Worm (Caenorhabditis elegans) whole organism, young adult: Measurements from ENCODE around the gene C14B4.2.
A peak's percentile ranks its signal among the peaks of the same experiment; 100 is the strongest.

Source experiments
- B0261.1 ChIP-seq: sonication (generic microtip); optimal IDR thresholded peaks from 2 replicates; lab custom pipeline; 2016; ENCODE audit warnings: mild to moderate bottlenecking, missing genetic modification characterization, moderate library complexity, missing compliant biosample characterization
- B0336.3 ChIP-seq: fragments of 200-800 bp; sonication (Bioruptor generic); IDR thresholded peaks from 2 replicates; pipeline ENCODE4 v1.3.6; 2022; ENCODE audit warnings: missing genetic modification characterization, missing compliant biosample characterization
- F10E7.11 ChIP-seq: sonication (generic microtip); optimal IDR thresholded peaks from 2 replicates; lab custom pipeline; 2017; ENCODE audit warnings: mild to moderate bottlenecking, missing genetic modification characterization, moderate library complexity, missing compliant biosample characterization
- F33H1.4 ChIP-seq: fragments of 200-800 bp; sonication (Bioruptor generic); IDR thresholded peaks from 2 replicates; pipeline ENCODE4 v1.3.6; 2022; ENCODE audit warnings: missing genetic modification reagents, missing genetic modification characterization, missing compliant biosample characterization
- F52B5.7 ChIP-seq: sonication (generic microtip); optimal IDR thresholded peaks from 2 replicates; lab custom pipeline; 2016; ENCODE audit warnings: mild to moderate bottlenecking, missing genetic modification characterization, missing compliant biosample characterization
- ZK185.1 ChIP-seq: sonication (generic microtip); optimal IDR thresholded peaks from 2 replicates; lab custom pipeline; 2016; ENCODE audit warnings: mild to moderate bottlenecking, missing genetic modification characterization, missing compliant biosample characterization; ENCODE audit not compliant: poor library complexity, severe bottlenecking
- atf-7 ChIP-seq: sonication (generic microtip); optimal IDR thresholded peaks from 2 replicates; lab custom pipeline; 2017; ENCODE audit warnings: mild to moderate bottlenecking, missing genetic modification characterization, missing compliant biosample characterization
- attf-5 ChIP-seq: fragments of 200-800 bp; sonication (Bioruptor generic); optimal IDR thresholded peaks from 2 replicates; lab custom pipeline; 2018; ENCODE audit warnings: mild to moderate bottlenecking, missing genetic modification characterization, missing compliant biosample characterization
- attf-6 ChIP-seq: fragments of 200-800 bp; sonication (Bioruptor generic); IDR thresholded peaks from 2 replicates; pipeline ENCODE4 v1.3.6; 2022; ENCODE audit warnings: missing genetic modification reagents, missing genetic modification characterization, missing compliant biosample characterization
- ccch-3 ChIP-seq: fragments of 200-800 bp; sonication (Bioruptor generic); optimal IDR thresholded peaks from 2 replicates; lab custom pipeline; 2018; ENCODE audit warnings: mild to moderate bottlenecking, missing genetic modification characterization, missing compliant biosample characterization
- ceh-58 ChIP-seq: fragments of 200-800 bp; sonication (Bioruptor generic); IDR thresholded peaks from 2 replicates; pipeline ENCODE4 v1.3.6; 2022; ENCODE audit warnings: missing genetic modification characterization, missing compliant biosample characterization
- ceh-79 ChIP-seq: sonication (generic microtip); optimal IDR thresholded peaks from 2 replicates; lab custom pipeline; 2017; ENCODE audit warnings: mild to moderate bottlenecking, missing genetic modification characterization, missing compliant biosample characterization
- egl-18 ChIP-seq: fragments of 200-800 bp; sonication (Bioruptor generic); IDR thresholded peaks from 2 replicates; pipeline ENCODE4 v1.3.6; 2022; ENCODE audit warnings: missing genetic modification reagents, missing genetic modification characterization, missing compliant biosample characterization
- egrh-3 ChIP-seq: fragments of 200-800 bp; sonication (Bioruptor generic); IDR thresholded peaks from 2 replicates; pipeline ENCODE4 v1.3.6; 2022; ENCODE audit warnings: missing genetic modification reagents, missing genetic modification characterization, missing compliant biosample characterization
- hlh-12 ChIP-seq: sonication (generic microtip); optimal IDR thresholded peaks from 2 replicates; lab custom pipeline; 2016; ENCODE audit warnings: missing genetic modification characterization, missing compliant biosample characterization
- hlh-26 ChIP-seq: fragments of 200-800 bp; sonication (Bioruptor generic); conservative IDR thresholded peaks from 2 replicates; pipeline ENCODE4 v1.3.6; 2022; ENCODE audit warnings: missing genetic modification reagents, missing genetic modification characterization, missing compliant biosample characterization
- hmg-1.2 ChIP-seq: fragments of 200-800 bp; sonication (Bioruptor generic); IDR thresholded peaks from 2 replicates; pipeline ENCODE4 v1.3.6; 2022; ENCODE audit warnings: missing genetic modification reagents, missing genetic modification characterization, missing compliant biosample characterization
- lin-35 ChIP-seq, 3 experiments: fragments of 150-350 bp in 2 of 3; sonication (generic microtip) in 1 of 3; optimal IDR thresholded peaks; 2 replicates each; lab custom pipeline; 2014 to 2018; ENCODE audit warnings: missing biosample characterization in 3 of 3, missing genetic modification characterization in 3 of 3, missing genetic modification reagents in 3 of 3
- lir-1 ChIP-seq: fragments of 200-800 bp; sonication (Bioruptor generic); conservative IDR thresholded peaks from 2 replicates; pipeline ENCODE4 v1.3.6; 2022; ENCODE audit warnings: missing genetic modification reagents, missing genetic modification characterization, missing compliant biosample characterization
- nhr-120 ChIP-seq: fragments of 200-800 bp; sonication (Bioruptor generic); IDR thresholded peaks from 2 replicates; pipeline ENCODE4 v1.3.6; 2022; ENCODE audit warnings: missing genetic modification characterization, missing compliant biosample characterization
- nhr-90 ChIP-seq: sonication (generic microtip); optimal IDR thresholded peaks from 2 replicates; lab custom pipeline; 2016; ENCODE audit warnings: missing genotype, mild to moderate bottlenecking, missing genetic modification characterization, missing compliant biosample characterization
- rec-8 ChIP-seq, 2 experiments: sonication (generic microtip); optimal IDR thresholded peaks; 2 replicates each; lab custom pipeline; 2016; ENCODE audit warnings: mild to moderate bottlenecking in 2 of 2, missing genetic modification characterization in 2 of 2, missing genetic modification reagents in 2 of 2, missing genotype in 2 of 2, missing biosample characterization in 1 of 2, missing compliant biosample characterization in 1 of 2, moderate library complexity in 1 of 2
- repo-1 ChIP-seq: sonication (generic microtip); optimal IDR thresholded peaks from 2 replicates; lab custom pipeline; 2017; ENCODE audit warnings: mild to moderate bottlenecking, missing genetic modification characterization, missing compliant biosample characterization
- rpc-1 ChIP-seq, 2 experiments: fragments of 150-350 bp in 1 of 2; sonication (generic microtip) in 1 of 2; optimal IDR thresholded peaks; 2 replicates each; lab custom pipeline; 2014 to 2018; ENCODE audit warnings: missing biosample characterization in 1 of 2, missing genetic modification characterization in 1 of 2, missing genetic modification reagents in 1 of 2, missing genotype in 1 of 2
- somi-1 ChIP-seq: fragments of 200-800 bp; sonication (Bioruptor generic); optimal IDR thresholded peaks from 2 replicates; lab custom pipeline; 2018; ENCODE audit warnings: mild to moderate bottlenecking, missing genetic modification characterization, missing compliant biosample characterization
- tbp1 ChIP-seq: fragments of 200-800 bp; sonication (Bioruptor generic); optimal IDR thresholded peaks from 2 replicates; lab custom pipeline; 2018; ENCODE audit warnings: mild to moderate bottlenecking, missing genetic modification characterization, missing compliant biosample characterization
- xnd-1 ChIP-seq: sonication (generic microtip); optimal IDR thresholded peaks from 2 replicates; lab custom pipeline; 2016; ENCODE audit warnings: missing genotype, missing genetic modification reagents, missing genetic modification characterization, missing compliant biosample characterization
- zim-3 ChIP-seq: sonication (generic microtip); optimal IDR thresholded peaks from 2 replicates; lab custom pipeline; 2017; ENCODE audit warnings: mild to moderate bottlenecking, missing genetic modification characterization, moderate library complexity, missing compliant biosample characterization
- ztf-18 ChIP-seq: sonication (generic microtip); optimal IDR thresholded peaks from 2 replicates; lab custom pipeline; 2016; ENCODE audit warnings: missing genotype, mild to moderate bottlenecking, missing genetic modification characterization, missing compliant biosample characterization
- ztf-26 ChIP-seq: sonication (generic microtip); optimal IDR thresholded peaks from 2 replicates; lab custom pipeline; 2017; ENCODE audit warnings: missing genetic modification characterization, missing compliant biosample characterization
- ztf-28 ChIP-seq: fragments of 200-800 bp; sonication (Bioruptor generic); IDR thresholded peaks from 2 replicates; pipeline ENCODE4 v1.3.6; 2022; ENCODE audit warnings: missing genetic modification reagents, missing genetic modification characterization, missing compliant biosample characterization
- ztf-6 ChIP-seq: fragments of 200-800 bp; sonication (Bioruptor generic); IDR thresholded peaks from 2 replicates; pipeline ENCODE4 v1.3.6; 2022; ENCODE audit warnings: missing genetic modification reagents, missing genetic modification characterization, missing compliant biosample characterization

The C14B4.2 gene

DNA sequence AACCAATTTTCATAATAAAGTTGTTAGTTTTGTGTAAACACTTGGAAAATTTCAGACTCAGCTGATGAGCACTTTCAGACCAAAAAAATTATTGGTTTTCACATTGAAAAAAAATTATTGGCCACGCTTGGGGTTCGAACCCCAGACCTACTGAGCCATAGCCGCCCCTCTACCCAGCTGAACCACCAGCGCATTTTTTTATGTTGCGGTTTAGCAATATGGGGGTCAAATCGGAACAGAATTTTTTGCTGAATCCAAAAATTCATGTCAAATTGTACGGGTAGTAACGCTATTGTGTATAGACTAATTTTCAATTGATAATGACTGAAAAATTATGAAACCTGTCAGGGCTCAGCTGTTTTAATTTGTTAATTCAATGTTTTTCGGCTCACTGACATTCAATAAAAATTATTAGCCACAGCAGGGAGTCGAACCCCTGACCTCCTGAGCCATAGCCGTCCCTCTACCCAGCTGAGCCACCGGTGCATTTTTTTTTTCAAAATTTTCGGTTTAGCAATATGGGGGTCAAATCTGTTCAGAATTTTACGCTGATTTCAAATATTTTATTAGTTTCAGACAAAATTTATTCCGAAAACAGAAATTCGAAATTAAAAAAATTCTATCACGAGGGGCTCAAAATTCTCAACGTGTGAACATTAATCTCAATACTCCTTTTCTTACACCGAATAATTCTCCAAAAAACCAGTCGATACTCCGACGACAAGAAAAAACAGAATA is 34.3 kb upstream of the C14B4.2 start:
- TF ChIP-seq hlh-12 (tag; lab: Kevin White, UChicago) (no peak), ztf-18 (tag; lab: Kevin White, UChicago) (peak; percentile 4), lin-35 (GFP tag; optimal IDR thresholded peaks at IDR 0.05; lab: Kevin White, UChicago) (no peak), B0261.1 (tag; lab: Kevin White, UChicago) (peak; percentile 37), tbp1 (GFP tag; lab: Kevin White, UChicago) (peak; percentile 78), repo-1 (tag; lab: Kevin White, UChicago) (no peak), rpc-1 (optimal IDR thresholded peaks at IDR 0.05; lab: Kevin White, UChicago) (peak; percentile 22), rpc-1 (tag; optimal IDR thresholded peaks at IDR 0.05; lab: Kevin White, UChicago) (peak; percentile 66), atf-7 (tag; lab: Kevin White, UChicago) (no peak)

DNA sequence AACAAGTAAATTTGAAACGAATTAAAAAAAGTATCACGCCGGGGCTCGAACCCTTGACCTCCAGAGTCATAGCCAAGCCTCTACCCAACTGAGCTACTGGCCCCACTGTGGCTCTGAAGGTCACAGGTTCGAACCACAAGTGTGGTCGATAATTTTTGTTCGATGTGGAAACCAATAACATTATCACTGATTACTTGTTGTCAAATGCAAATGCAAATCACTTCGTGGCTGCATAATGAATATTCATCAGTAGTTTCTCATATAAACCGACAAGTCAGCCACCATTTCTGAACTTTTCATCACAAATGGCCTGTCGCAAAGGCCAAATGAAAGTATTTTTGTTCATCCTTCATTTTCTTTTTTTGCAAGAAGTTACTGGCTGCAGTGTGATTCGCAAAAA is 32.3 kb upstream of the C14B4.2 start, which contains the start of gene C25F9.8:
Gene C25F9.8, plus strand, starts transcription at position 301 of the 400 bp plus-strand sequence.
- peak; percentile 35 for TF ChIP-seq tbp1 (GFP tag; lab: Kevin White, UChicago)
- TF ChIP-seq rpc-1 (optimal IDR thresholded peaks at IDR 0.05; lab: Kevin White, UChicago) = no peak
- peak; percentile 46 for TF ChIP-seq rpc-1 (tag; optimal IDR thresholded peaks at IDR 0.05; lab: Kevin White, UChicago)
- no peak for TF ChIP-seq ztf-6 (GFP tag; lab: Robert Waterston, UW)
- TF ChIP-seq F33H1.4 = no peak

DNA sequence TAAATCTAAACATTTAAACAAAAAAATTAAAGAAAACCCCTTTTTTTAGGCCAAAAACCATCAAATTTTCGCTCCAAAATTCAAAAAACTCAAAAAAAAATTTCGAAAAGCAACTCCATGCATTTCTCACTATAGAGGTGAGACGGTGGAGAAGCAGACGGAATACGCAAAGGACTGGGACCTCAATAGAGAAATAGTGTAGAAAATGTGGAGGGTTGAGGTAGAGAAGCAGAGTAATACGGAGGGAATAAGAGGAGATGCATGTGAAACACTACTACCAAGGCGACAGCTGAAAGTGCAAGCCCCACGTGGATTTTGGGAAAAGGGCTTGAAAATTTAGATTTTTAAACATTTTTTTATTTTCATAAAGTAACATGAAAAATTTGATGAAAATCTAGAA is 28.8 kb upstream of the C14B4.2 start:
- TF ChIP-seq hmg-1.2 = peak; percentile 76
- TF ChIP-seq ztf-26 (tag; lab: Kevin White, UChicago) = no peak

ce11 chrV:19390029-19390428 is 27.6 kb upstream of the C14B4.2 start, which contains the start of gene slcr-46.2:
Gene slcr-46.2 (minus strand): TSS chrV:19390129.
- TF ChIP-seq nhr-120 (GFP tag; lab: Robert Waterston, UW) (no peak), B0336.3 (GFP tag; lab: Robert Waterston, UW) (no peak), egl-18 (GFP tag; lab: Robert Waterston, UW) (no peak), zim-3 (tag; lab: Kevin White, UChicago) (no peak), F10E7.11 (tag; lab: Kevin White, UChicago) (no peak), ztf-28 (no peak), ccch-3 (no peak), attf-6 (no peak), ZK185.1 (tag; lab: Kevin White, UChicago) (no peak)

- TF ChIP-seq attf-5 (GFP tag; lab: Kevin White, UChicago) (no peak), lir-1 (no peak), ceh-58 (no peak), ceh-79 (no peak), hlh-26 (GFP tag; lab: Robert Waterston, UW) (no peak), somi-1 (GFP tag; lab: Kevin White, UChicago) (no peak), F52B5.7 (no peak), nhr-90 (tag; lab: Kevin White, UChicago) (no peak), egrh-3 (GFP tag; lab: Robert Waterston, UW) (no peak), xnd-1 (no peak), B0261.1 (tag; lab: Kevin White, UChicago) (no peak), rec-8 (tag; optimal IDR thresholded peaks at IDR 0.05; lab: Kevin White, UChicago) (no peak)
Measured at ce11 chrV:19380968-19381367, 18.5 kb upstream of the C14B4.2 start, which contains the start of gene srw-84. Gene srw-84 (plus strand): TSS chrV:19381268.
